Fruit fly (Drosophila melanogaster) whole organism, prepupa: ENCODE measurements around the gene TMEM216.

Experiments
- Blimp-1 ChIP-seq: fragments of 200-800 bp; sonication (Bioruptor generic); optimal IDR thresholded peaks from 3 replicates; lab custom pipeline; 2017; ENCODE audit warnings: missing biosample characterization, missing genetic modification characterization, mild to moderate bottlenecking, moderate library complexity, missing genetic modification reagents
- CG10631 ChIP-seq: fragments of 200-800 bp; sonication (Bioruptor generic); optimal IDR thresholded peaks from 2 replicates; lab custom pipeline; 2016; ENCODE audit warnings: missing biosample characterization, missing genetic modification characterization
- CG11294 ChIP-seq: fragments of 200-800 bp; sonication (Bioruptor generic); IDR thresholded peaks from 2 replicates; pipeline ENCODE4 v1.3.6; 2022; ENCODE audit warnings: missing biosample characterization, missing genetic modification characterization
- CG11762 ChIP-seq: fragments of 200-800 bp; sonication (Bioruptor generic); optimal IDR thresholded peaks from 3 replicates; lab custom pipeline; 2016; ENCODE audit warnings: missing biosample characterization, missing genetic modification characterization; ENCODE audit not compliant: insufficient read depth
- CG11902 ChIP-seq: fragments of 200-800 bp; sonication (Bioruptor generic); optimal IDR thresholded peaks from 3 replicates; lab custom pipeline; 2016; ENCODE audit warnings: missing biosample characterization, missing genetic modification characterization
- CG15336 ChIP-seq: fragments of 200-800 bp; sonication (Bioruptor generic); IDR thresholded peaks from 2 replicates; pipeline ENCODE4 v1.3.6; 2022; ENCODE audit warnings: missing biosample characterization, missing genetic modification characterization
- CG3032 ChIP-seq: fragments of 200-800 bp; optimal IDR thresholded peaks from 2 replicates; lab custom pipeline; 2019; ENCODE audit warnings: missing biosample characterization, mild to moderate bottlenecking, missing genetic modification characterization, moderate library complexity
- CG31627 ChIP-seq: fragments of 200-800 bp; sonication (Bioruptor generic); optimal IDR thresholded peaks from 3 replicates; lab custom pipeline; 2016; ENCODE audit warnings: missing biosample characterization, missing genetic modification characterization
- CG3919 ChIP-seq: fragments of 200-800 bp; sonication (Bioruptor generic); optimal IDR thresholded peaks from 3 replicates; lab custom pipeline; 2016; ENCODE audit warnings: missing biosample characterization, missing genetic modification characterization
- CG4318 ChIP-seq: fragments of 200-800 bp; sonication (Bioruptor generic); optimal IDR thresholded peaks from 3 replicates; lab custom pipeline; 2017; ENCODE audit warnings: missing biosample characterization, mild to moderate bottlenecking, missing genetic modification characterization
- CG6163 ChIP-seq: fragments of 200-800 bp; sonication (Bioruptor generic); IDR thresholded peaks from 3 replicates; pipeline ENCODE4 v1.3.6; 2022; ENCODE audit warnings: missing biosample characterization, missing genetic modification characterization
- CG6276 ChIP-seq: fragments of 200-800 bp; sonication (Bioruptor generic); optimal IDR thresholded peaks from 2 replicates; lab custom pipeline; 2017; ENCODE audit warnings: missing biosample characterization, mild to moderate bottlenecking, missing genetic modification characterization
- CG6792 ChIP-seq: fragments of 200-800 bp; sonication (Bioruptor generic); optimal IDR thresholded peaks from 3 replicates; lab custom pipeline; 2016; ENCODE audit warnings: missing biosample characterization, missing genetic modification characterization
- CG7368 ChIP-seq: fragments of 200-800 bp; sonication (Bioruptor generic); optimal IDR thresholded peaks from 3 replicates; lab custom pipeline; 2016; ENCODE audit warnings: missing biosample characterization, missing genetic modification characterization
- CG8119 ChIP-seq: fragments of 200-800 bp; sonication (Bioruptor generic); IDR thresholded peaks from 3 replicates; pipeline ENCODE4 v1.3.6; 2022; ENCODE audit warnings: missing biosample characterization, missing genetic modification characterization
- CG8319 ChIP-seq: fragments of 200-800 bp; sonication (Bioruptor generic); optimal IDR thresholded peaks from 3 replicates; lab custom pipeline; 2016; ENCODE audit warnings: missing biosample characterization, missing genetic modification characterization
- CG8632 ChIP-seq: fragments of 200-800 bp; sonication (Bioruptor generic); optimal IDR thresholded peaks from 3 replicates; lab custom pipeline; 2016; ENCODE audit warnings: missing biosample characterization, missing genetic modification characterization
- Eip75B ChIP-seq: fragments of 200-800 bp; sonication (Bioruptor generic); optimal IDR thresholded peaks from 3 replicates; lab custom pipeline; 2016; ENCODE audit warnings: missing biosample characterization, missing genetic modification characterization
- Eip78C ChIP-seq: fragments of 200-800 bp; sonication (Bioruptor generic); peaks from one replicate; lab custom pipeline; 2016; ENCODE audit warnings: missing biosample characterization, missing genetic modification characterization
- Eip93F ChIP-seq: fragments of 200-800 bp; sonication (Bioruptor generic); optimal IDR thresholded peaks from 2 replicates; lab custom pipeline; 2016; ENCODE audit warnings: missing biosample characterization, mild to moderate bottlenecking, missing genetic modification characterization
- Ets21C ChIP-seq: fragments of 200-800 bp; sonication (Bioruptor generic); optimal IDR thresholded peaks from 3 replicates; lab custom pipeline; 2016; ENCODE audit warnings: missing biosample characterization, missing genetic modification characterization
- Ets96B ChIP-seq: fragments of 200-800 bp; optimal IDR thresholded peaks from 2 replicates; lab custom pipeline; 2019; ENCODE audit warnings: missing biosample characterization, mild to moderate bottlenecking, missing genetic modification characterization, moderate library complexity
- Gug ChIP-seq: fragments of 200-800 bp; sonication (Bioruptor generic); IDR thresholded peaks from 2 replicates; pipeline ENCODE4 v1.3.6; 2022; ENCODE audit warnings: missing biosample characterization, missing genetic modification characterization
- Hr38 ChIP-seq: sonication (Bioruptor generic); optimal IDR thresholded peaks from 2 replicates; lab custom pipeline; 2016; ENCODE audit warnings: missing biosample characterization, missing genetic modification characterization
- Hr39 ChIP-seq: fragments of 200-800 bp; sonication (Bioruptor generic); optimal IDR thresholded peaks from 2 replicates; lab custom pipeline; 2016; ENCODE audit warnings: missing biosample characterization, missing genetic modification characterization
- Hr4 ChIP-seq: fragments of 200-800 bp; sonication (Bioruptor generic); optimal IDR thresholded peaks from 3 replicates; lab custom pipeline; 2016; ENCODE audit warnings: missing biosample characterization, missing genetic modification characterization
- Lpt ChIP-seq: fragments of 200-800 bp; sonication (Bioruptor generic); optimal IDR thresholded peaks from 3 replicates; lab custom pipeline; 2016; ENCODE audit warnings: missing biosample characterization, missing genetic modification characterization
- Met ChIP-seq: fragments of 200-800 bp; sonication (Bioruptor generic); optimal IDR thresholded peaks from 3 replicates; lab custom pipeline; 2016; ENCODE audit warnings: missing biosample characterization, missing genetic modification characterization
- OdsH ChIP-seq: fragments of 200-800 bp; sonication (Bioruptor generic); optimal IDR thresholded peaks from 3 replicates; lab custom pipeline; 2016; ENCODE audit warnings: missing biosample characterization, missing genetic modification characterization
- Smox ChIP-seq: fragments of 200-800 bp; sonication (Bioruptor generic); optimal IDR thresholded peaks from 3 replicates; lab custom pipeline; 2016; ENCODE audit warnings: missing biosample characterization, missing genetic modification characterization
- Sox102F ChIP-seq: fragments of 200-800 bp; sonication (Bioruptor generic); optimal IDR thresholded peaks from 2 replicates; lab custom pipeline; 2016; ENCODE audit warnings: missing biosample characterization, mild to moderate bottlenecking, missing genetic modification characterization
- Sox14 ChIP-seq: fragments of 200-800 bp; sonication (Bioruptor generic); optimal IDR thresholded peaks from 3 replicates; lab custom pipeline; 2016; ENCODE audit warnings: missing biosample characterization, missing genetic modification characterization
- Sox15 ChIP-seq: fragments of 200-800 bp; sonication (Bioruptor generic); optimal IDR thresholded peaks from 3 replicates; lab custom pipeline; 2016; ENCODE audit warnings: missing biosample characterization, missing genetic modification characterization
- achi ChIP-seq: fragments of 200-800 bp; sonication (Bioruptor generic); optimal IDR thresholded peaks from 3 replicates; lab custom pipeline; 2016; ENCODE audit warnings: missing biosample characterization, missing genetic modification characterization
- acj6 ChIP-seq: fragments of 200-800 bp; sonication (Bioruptor generic); optimal IDR thresholded peaks from 3 replicates; lab custom pipeline; 2016; ENCODE audit warnings: missing biosample characterization, missing genetic modification characterization
- esn ChIP-seq: fragments of 200-800 bp; sonication (Bioruptor generic); optimal IDR thresholded peaks from 2 replicates; lab custom pipeline; 2016; ENCODE audit warnings: missing biosample characterization, mild to moderate bottlenecking, missing genetic modification characterization, moderate library complexity
- fd59A ChIP-seq: fragments of 200-800 bp; sonication (Bioruptor generic); optimal IDR thresholded peaks from 2 replicates; lab custom pipeline; 2017; ENCODE audit warnings: missing biosample characterization, mild to moderate bottlenecking, missing genetic modification characterization, missing genetic modification reagents
- fd85E ChIP-seq: fragments of 200-800 bp; sonication (Bioruptor generic); optimal IDR thresholded peaks from 3 replicates; lab custom pipeline; 2016; ENCODE audit warnings: missing biosample characterization, missing genetic modification characterization
- fkh ChIP-seq: fragments of 200-800 bp; sonication (Bioruptor generic); optimal IDR thresholded peaks from 3 replicates; lab custom pipeline; 2017; ENCODE audit warnings: missing biosample characterization, mild to moderate bottlenecking, missing genetic modification characterization, moderate library complexity
- lz ChIP-seq: fragments of 200-800 bp; sonication (Bioruptor generic); optimal IDR thresholded peaks from 3 replicates; lab custom pipeline; 2016; ENCODE audit warnings: missing biosample characterization, missing genetic modification characterization
- spab ChIP-seq: fragments of 200-800 bp; sonication (Bioruptor generic); optimal IDR thresholded peaks from 2 replicates; lab custom pipeline; 2017; ENCODE audit warnings: missing biosample characterization, mild to moderate bottlenecking, missing genetic modification characterization, missing genetic modification reagents
- svp ChIP-seq: fragments of 200-800 bp; sonication (Bioruptor generic); peaks from one replicate; lab custom pipeline; 2016; ENCODE audit warnings: missing biosample characterization, missing genetic modification characterization
- topi ChIP-seq: fragments of 200-800 bp; sonication (Bioruptor generic); optimal IDR thresholded peaks from 3 replicates; lab custom pipeline; 2016; ENCODE audit warnings: missing biosample characterization, missing genetic modification characterization

TMEM216 gene

DNA sequence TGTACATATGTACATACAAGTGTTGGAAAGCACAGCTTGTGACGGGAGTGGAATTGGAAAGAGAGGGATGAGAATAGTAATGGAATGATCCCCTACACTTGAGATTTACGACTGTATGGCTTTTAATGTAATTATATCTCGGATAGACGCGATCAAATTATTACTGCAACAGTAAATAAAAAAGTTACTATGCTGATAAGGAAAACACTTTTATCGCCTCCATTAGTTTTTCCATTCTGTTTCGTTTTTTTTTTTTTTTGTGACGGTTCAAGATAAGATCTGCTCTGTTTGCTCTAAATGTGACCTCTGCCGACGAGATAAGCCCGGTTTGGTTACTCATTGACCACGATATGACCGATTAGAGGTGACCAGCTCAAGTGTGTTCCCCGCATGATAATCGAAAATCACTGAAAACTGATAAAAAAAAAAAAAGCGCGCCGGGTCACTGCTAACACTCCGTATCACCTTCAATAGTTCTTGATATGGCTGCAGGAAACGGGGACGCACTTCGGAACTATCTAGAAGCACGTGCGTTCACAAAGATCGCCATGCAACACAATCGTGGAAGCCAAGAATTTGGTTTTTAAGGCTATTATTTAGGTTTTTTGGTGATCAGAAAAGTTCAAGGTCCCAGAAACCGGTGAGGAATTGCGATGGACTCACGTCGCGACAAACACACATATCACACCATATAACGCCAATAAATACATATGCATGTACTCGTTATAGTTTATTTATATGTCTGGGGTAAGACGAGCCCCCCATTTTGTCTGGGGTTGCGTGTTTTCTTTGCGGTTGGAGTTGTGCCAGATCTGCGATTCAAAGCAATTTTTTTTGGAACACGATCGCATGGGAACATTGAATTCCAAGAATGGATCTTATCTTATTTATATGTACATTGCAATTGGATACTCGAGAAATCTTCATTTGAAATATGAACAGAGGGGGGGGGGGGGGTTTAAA, 45.2 kb upstream of the TMEM216 start, which contains the start of gene p (continued):
- TF ChIP-seq Blimp-1, result no peak
- TF ChIP-seq CG4318, result no peak
- TF ChIP-seq acj6 (GFP tag; lab: Kevin White, UChicago), result peak; percentile 57
- TF ChIP-seq Met (GFP tag; lab: Kevin White, UChicago), result peak; percentile 63
- peak; percentile 22 for TF ChIP-seq CG11902 (GFP tag; lab: Kevin White, UChicago)
- peak; percentile 73 for TF ChIP-seq CG7368 (GFP tag; lab: Kevin White, UChicago)
- TF ChIP-seq fd59A (GFP tag; lab: Kevin White, UChicago), result no peak
- TF ChIP-seq Gug, result peak; percentile 27; the same call in 1 of the 2 replicates
- no peak for TF ChIP-seq Hr38 (GFP tag; lab: Kevin White, UChicago)
- peak; percentile 49; the same call in 2 of the 3 replicates for TF ChIP-seq CG6163 (GFP tag; lab: Robert Waterston, UW)
- peak; percentile 53 for TF ChIP-seq CG31627 (GFP tag; lab: Kevin White, UChicago)
- TF ChIP-seq Eip78C (GFP tag; lab: Kevin White, UChicago), result peak; percentile 87
- TF ChIP-seq CG6276 (GFP tag; lab: Kevin White, UChicago), result peak; percentile 4
- TF ChIP-seq Ets21C (GFP tag; lab: Kevin White, UChicago), result no peak
- no peak for TF ChIP-seq spab (GFP tag; lab: Kevin White, UChicago)
- TF ChIP-seq Smox (GFP tag; lab: Kevin White, UChicago), result peak; percentile 40
- peak; percentile 67 for TF ChIP-seq CG8119 (GFP tag; lab: Robert Waterston, UW)
- no peak for TF ChIP-seq Eip93F
- TF ChIP-seq CG6792 (GFP tag; lab: Kevin White, UChicago), result peak; percentile 50
- TF ChIP-seq CG8319 (GFP tag; lab: Kevin White, UChicago), result peak; percentile 37
- TF ChIP-seq Sox14 (GFP tag; lab: Kevin White, UChicago), result peak; percentile 61
- TF ChIP-seq CG11762, result peak; percentile 37
- TF ChIP-seq topi (GFP tag; lab: Kevin White, UChicago), result peak; percentile 55
- no peak for TF ChIP-seq Ets96B (tag; lab: Kevin White, UChicago)
- peak; percentile 92 for TF ChIP-seq svp (GFP tag; lab: Kevin White, UChicago)
- peak; percentile 71 for TF ChIP-seq achi
- TF ChIP-seq fd85E (GFP tag; lab: Kevin White, UChicago), result no peak
- TF ChIP-seq CG3919 (GFP tag; lab: Kevin White, UChicago), result peak; percentile 70
- TF ChIP-seq OdsH (GFP tag; lab: Kevin White, UChicago), result peak; percentile 69
- TF ChIP-seq CG15336, result 0 out of 2 replicates have a peak, but pooled peaks have one; percentile 32
- peak; percentile 44 for TF ChIP-seq Lpt
- TF ChIP-seq Sox15, result no peak
- peak; percentile 80 for TF ChIP-seq fkh (GFP tag; lab: Kevin White, UChicago)
- TF ChIP-seq CG8632 (GFP tag; lab: Kevin White, UChicago), result peak; percentile 23
- TF ChIP-seq lz (GFP tag; lab: Kevin White, UChicago), result peak; percentile 47

DNA sequence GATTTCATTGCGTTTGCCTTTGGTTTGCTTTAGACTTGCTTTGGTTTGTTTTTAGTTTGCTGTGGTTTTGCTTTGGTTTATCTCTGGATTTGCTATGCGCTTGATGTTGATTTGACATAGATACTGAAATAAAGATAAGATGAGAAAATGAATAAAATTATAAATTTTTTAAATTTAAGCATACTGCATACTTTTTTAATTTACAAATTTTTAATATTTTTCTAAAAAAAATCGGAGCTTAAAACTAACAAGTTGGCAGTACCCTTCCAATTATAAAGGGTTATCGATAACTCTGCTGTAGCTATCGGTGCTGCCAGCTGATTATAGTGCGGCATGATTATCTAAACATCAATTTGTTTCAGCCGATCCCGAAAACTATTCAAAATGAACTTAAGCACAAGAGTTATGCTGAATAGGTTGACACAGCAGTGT, 42.2 kb upstream of the TMEM216 start, which contains the start of gene mRpL19:
TSS of gene mRpL19 (plus strand) at position 307 of the 432 bp plus-strand sequence.
- TF ChIP-seq CG3032 (tag; lab: Kevin White, UChicago), result peak; percentile 46
- no peak for TF ChIP-seq Eip93F
- TF ChIP-seq OdsH (GFP tag; lab: Kevin White, UChicago), result peak; percentile 13
- TF ChIP-seq Ets96B (tag; lab: Kevin White, UChicago), result peak; percentile 30
- peak; percentile 10; the same call in 1 of the 2 replicates for TF ChIP-seq CG15336
- no peak for TF ChIP-seq Hr39 (GFP tag; lab: Kevin White, UChicago)
- TF ChIP-seq fd59A (GFP tag; lab: Kevin White, UChicago), result no peak
- no peak for TF ChIP-seq Sox15
- peak; percentile 85 for TF ChIP-seq Eip78C (GFP tag; lab: Kevin White, UChicago)
- TF ChIP-seq Hr38 (GFP tag; lab: Kevin White, UChicago), result no peak
- peak; percentile 1 for TF ChIP-seq Eip75B (GFP tag; lab: Kevin White, UChicago)
- peak; percentile 9 for TF ChIP-seq Sox14 (GFP tag; lab: Kevin White, UChicago)
- peak; percentile 1 for TF ChIP-seq Sox102F
- no peak for TF ChIP-seq CG8119 (GFP tag; lab: Robert Waterston, UW)
- TF ChIP-seq Hr4 (GFP tag; lab: Kevin White, UChicago), result peak; percentile 9
- no peak for TF ChIP-seq CG11762
- TF ChIP-seq CG10631 (GFP tag; lab: Kevin White, UChicago), result no peak
- TF ChIP-seq Met (GFP tag; lab: Kevin White, UChicago), result peak; percentile 6
- TF ChIP-seq CG7368 (GFP tag; lab: Kevin White, UChicago), result no peak
- no peak for TF ChIP-seq Blimp-1
- TF ChIP-seq Smox (GFP tag; lab: Kevin White, UChicago), result peak; percentile 30
- TF ChIP-seq esn (GFP tag; lab: Kevin White, UChicago), result peak; percentile 31
- TF ChIP-seq CG11294 (GFP tag; lab: Robert Waterston, UW), result no peak
